Worm (Caenorhabditis elegans): ENCODE measurements around the gene cri-3.

DNA sequence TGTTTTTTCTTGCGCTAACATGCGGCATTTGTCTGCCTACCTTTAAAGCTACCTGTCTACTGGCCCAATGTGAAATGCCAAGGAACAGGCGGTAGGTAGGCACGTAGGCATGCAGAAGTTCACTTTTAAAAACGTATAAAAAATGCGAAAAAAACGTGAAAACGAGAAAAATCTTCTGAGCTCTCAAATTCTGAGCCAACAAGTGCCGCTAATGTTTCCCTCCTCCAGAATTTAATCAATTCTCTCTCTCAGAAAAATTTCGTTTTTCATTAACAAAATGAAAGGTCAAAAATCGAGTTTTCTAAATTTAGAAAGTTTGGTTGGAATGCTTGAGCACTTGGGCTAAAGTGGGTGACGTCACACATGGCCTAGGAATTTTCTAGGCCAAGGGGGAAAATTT, 13.7 kb upstream of the cri-3 start:
- no peak for TF ChIP-seq F37B4.10 (GFP tag; IDR thresholded peaks at IDR 0.05)
- TF ChIP-seq ztf-3 (GFP tag; optimal IDR thresholded peaks at IDR 0.05) = no peak
- TF ChIP-seq F22D6.2 (tag; optimal IDR thresholded peaks at IDR 0.05) = no peak
- TF ChIP-seq bed-2 (GFP tag; IDR thresholded peaks at IDR 0.05) = no peak
- no peak for TF ChIP-seq hrde-1 (tag; optimal IDR thresholded peaks at IDR 0.05; ENCODE audit: borderline replicate concordance)
- TF ChIP-seq him-1 (tag; optimal IDR thresholded peaks at IDR 0.05) = no peak
